Worm (Caenorhabditis elegans) whole organism, L3 larva: ENCODE data around the gene srt-17.

Experiments
- ZK546.5 ChIP-seq: sonication (generic microtip); optimal IDR thresholded peaks from 2 replicates; lab custom pipeline; 2017; ENCODE audit warnings: missing biosample characterization, missing genetic modification characterization
- aly-2 ChIP-seq: fragments of 150-350 bp; optimal IDR thresholded peaks from 2 replicates; lab custom pipeline; 2014; ENCODE audit warnings: missing biosample characterization, missing genetic modification characterization
- ama-1 ChIP-seq: fragments of 150-350 bp; optimal IDR thresholded peaks from 2 replicates; lab custom pipeline; 2018
- ceh-16 ChIP-seq: sonication (generic microtip); optimal IDR thresholded peaks from 2 replicates; lab custom pipeline; 2017; ENCODE audit warnings: missing biosample characterization, missing genetic modification characterization
- ceh-9 ChIP-seq: sonication (generic microtip); optimal IDR thresholded peaks from 2 replicates; lab custom pipeline; 2018; ENCODE audit warnings: missing biosample characterization, missing genetic modification characterization
- daf-12 ChIP-seq: fragments of 150-350 bp; optimal IDR thresholded peaks from 2 replicates; lab custom pipeline; 2014; ENCODE audit warnings: missing biosample characterization, missing genetic modification reagents, missing genetic modification characterization
- egl-27 ChIP-seq: sonication (generic microtip); optimal IDR thresholded peaks from 4 replicates; lab custom pipeline; 2017; ENCODE audit warnings: missing biosample characterization, missing genetic modification reagents, missing genetic modification characterization
- elt-1 ChIP-seq: fragments of 150-350 bp; optimal IDR thresholded peaks from 2 replicates; lab custom pipeline; 2014; ENCODE audit warnings: missing biosample characterization, missing genetic modification characterization
- elt-2 ChIP-seq: sonication (generic microtip); optimal IDR thresholded peaks from 2 replicates; lab custom pipeline; 2016; ENCODE audit warnings: missing genetic modification reagents, mild to moderate bottlenecking, missing genetic modification characterization, missing compliant biosample characterization
- elt-3 ChIP-seq, 3 experiments: fragments of 150-350 bp in 1 of 3; sonication (generic microtip) in 2 of 3; optimal IDR thresholded peaks; 2 replicates in 2 of 3; 4 replicates in 1 of 3; lab custom pipeline; 2014 to 2017; ENCODE audit warnings: missing biosample characterization in 3 of 3, missing genetic modification characterization in 3 of 3
- eor-1 ChIP-seq, 2 experiments: fragments of 150-350 bp; optimal IDR thresholded peaks; 2 replicates each; lab custom pipeline; 2014 to 2018; ENCODE audit warnings: missing biosample characterization in 2 of 2, missing genetic modification characterization in 2 of 2
- fkh-2 ChIP-seq: fragments of 150-350 bp; optimal IDR thresholded peaks from 2 replicates; lab custom pipeline; 2014; ENCODE audit warnings: missing biosample characterization, missing genetic modification reagents, missing genetic modification characterization
- hmg-11 ChIP-seq: sonication (generic microtip); optimal IDR thresholded peaks from 2 replicates; lab custom pipeline; 2016; ENCODE audit warnings: missing genetic modification characterization, missing compliant biosample characterization
- lin-15B ChIP-seq: fragments of 150-350 bp; optimal IDR thresholded peaks from 2 replicates; lab custom pipeline; 2014; ENCODE audit warnings: missing biosample characterization, missing genetic modification characterization
- lin-39 ChIP-seq: fragments of 150-350 bp; optimal IDR thresholded peaks from 2 replicates; lab custom pipeline; 2018; ENCODE audit warnings: missing biosample characterization, missing genetic modification reagents, missing genetic modification characterization
- lsy-12 ChIP-seq: sonication (generic microtip); optimal IDR thresholded peaks from 2 replicates; lab custom pipeline; 2016; ENCODE audit warnings: mild to moderate bottlenecking, missing genetic modification characterization, missing compliant biosample characterization
- mdl-1 ChIP-seq: fragments of 150-350 bp; optimal IDR thresholded peaks from 2 replicates; lab custom pipeline; 2014; ENCODE audit warnings: missing biosample characterization, missing genetic modification characterization
- mml-1 ChIP-seq: fragments of 150-350 bp; sonication (generic microtip); optimal IDR thresholded peaks from 3 replicates; lab custom pipeline; 2014; ENCODE audit warnings: missing biosample characterization, missing genetic modification characterization
- nfya-1 ChIP-seq: sonication (generic microtip); optimal IDR thresholded peaks from 2 replicates; lab custom pipeline; 2017; ENCODE audit warnings: missing genetic modification characterization, mild to moderate bottlenecking, missing compliant biosample characterization, antibody characterized with exemption, moderate library complexity; ENCODE audit not compliant: insufficient read depth
- nhr-11 ChIP-seq: fragments of 150-350 bp; optimal IDR thresholded peaks from 2 replicates; lab custom pipeline; 2014; ENCODE audit warnings: missing biosample characterization, missing genetic modification characterization
- nhr-12 ChIP-seq: fragments of 150-350 bp; optimal IDR thresholded peaks from 2 replicates; lab custom pipeline; 2014; ENCODE audit warnings: missing biosample characterization, missing genetic modification characterization
- nhr-23 ChIP-seq: fragments of 150-350 bp; optimal IDR thresholded peaks from 2 replicates; lab custom pipeline; 2014; ENCODE audit warnings: missing biosample characterization, missing genetic modification reagents, missing genetic modification characterization
- nhr-237 ChIP-seq: fragments of 150-350 bp; optimal IDR thresholded peaks from 2 replicates; lab custom pipeline; 2014; ENCODE audit warnings: missing biosample characterization, missing genetic modification characterization
- nhr-25 ChIP-seq: sonication (generic microtip); optimal IDR thresholded peaks from 2 replicates; lab custom pipeline; 2017; ENCODE audit warnings: missing biosample characterization, missing genetic modification characterization
- nhr-28 ChIP-seq: fragments of 150-350 bp; optimal IDR thresholded peaks from 2 replicates; lab custom pipeline; 2014; ENCODE audit warnings: missing biosample characterization, missing genetic modification characterization
- nhr-43 ChIP-seq: sonication (generic microtip); optimal IDR thresholded peaks from 2 replicates; lab custom pipeline; 2016; ENCODE audit warnings: mild to moderate bottlenecking, missing genetic modification characterization, missing compliant biosample characterization; ENCODE audit not compliant: poor library complexity, severe bottlenecking
- nhr-76 ChIP-seq: fragments of 150-350 bp; sonication (generic microtip); optimal IDR thresholded peaks from 5 replicates; lab custom pipeline; 2014; ENCODE audit warnings: missing biosample characterization, missing genetic modification characterization
- nhr-77 ChIP-seq: fragments of 150-350 bp; optimal IDR thresholded peaks from 2 replicates; lab custom pipeline; 2014; ENCODE audit warnings: missing biosample characterization, missing genetic modification characterization
- pha-4 ChIP-seq: fragments of 150-350 bp; optimal IDR thresholded peaks from 2 replicates; lab custom pipeline; 2014; ENCODE audit warnings: missing biosample characterization, missing genetic modification reagents, missing genetic modification characterization
- skn-1 ChIP-seq: fragments of 150-350 bp; optimal IDR thresholded peaks from 2 replicates; lab custom pipeline; 2014; ENCODE audit warnings: missing biosample characterization, missing genetic modification characterization
- snpc-4 ChIP-seq: fragments of 150-350 bp; optimal IDR thresholded peaks from 2 replicates; lab custom pipeline; 2014; ENCODE audit warnings: missing biosample characterization, missing genetic modification characterization
- unc-39 ChIP-seq: sonication (generic microtip); optimal IDR thresholded peaks from 4 replicates; lab custom pipeline; 2017; ENCODE audit warnings: missing biosample characterization, missing genetic modification characterization
- unc-62 ChIP-seq: fragments of 150-350 bp; sonication (generic microtip); optimal IDR thresholded peaks from 4 replicates; lab custom pipeline; 2014; ENCODE audit warnings: missing biosample characterization, missing genetic modification reagents, missing genetic modification characterization
- ztf-11 ChIP-seq: fragments of 150-350 bp; optimal IDR thresholded peaks from 2 replicates; lab custom pipeline; 2014; ENCODE audit warnings: missing biosample characterization, missing genetic modification characterization
- ztf-4 ChIP-seq: fragments of 150-350 bp; optimal IDR thresholded peaks from 2 replicates; lab custom pipeline; 2014; ENCODE audit warnings: missing biosample characterization, missing genetic modification characterization

srt-17 gene

DNA sequence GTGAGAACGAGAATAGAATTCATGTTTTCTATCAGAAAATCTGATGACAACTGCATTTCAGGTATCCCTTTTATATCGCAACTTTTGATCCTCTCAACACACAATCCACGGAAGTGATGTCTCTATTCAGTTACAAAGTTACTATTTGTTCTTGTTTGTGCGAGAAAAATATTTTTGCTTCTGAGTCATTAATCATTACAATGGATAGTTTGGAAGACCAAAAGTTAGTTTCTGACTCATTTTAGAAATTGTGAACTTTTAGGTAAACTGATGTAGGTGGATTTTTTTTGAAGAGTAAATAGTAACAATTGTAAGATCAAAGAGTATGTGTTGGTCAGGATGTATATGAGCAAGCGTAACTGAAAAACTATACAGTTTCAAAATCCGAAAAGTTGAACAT, 15.2 kb downstream of the srt-17 start, which contains the start of gene srlf-36:
Gene srlf-36 (minus strand): TSS at position 101 of the 400 bp plus-strand sequence.
- TF ChIP-seq ceh-16 (tag; lab: Kevin White, UChicago) (no peak), nhr-11 (tag; lab: Kevin White, UChicago) (no peak), ceh-9 (tag; lab: Kevin White, UChicago) (no peak), lin-15B (tag; lab: Kevin White, UChicago) (no peak), nhr-77 (tag; lab: Kevin White, UChicago) (no peak), lsy-12 (tag; lab: Kevin White, UChicago) (no peak), unc-62 (GFP tag; lab: Kevin White, UChicago) (no peak), mml-1 (tag; lab: Kevin White, UChicago) (no peak), elt-1 (no peak), hmg-11 (tag; lab: Kevin White, UChicago) (no peak), fkh-2 (tag; lab: Kevin White, UChicago) (no peak), elt-3 (tag; optimal IDR thresholded peaks at IDR 0.05; lab: Kevin White, UChicago) (no peak)

DNA sequence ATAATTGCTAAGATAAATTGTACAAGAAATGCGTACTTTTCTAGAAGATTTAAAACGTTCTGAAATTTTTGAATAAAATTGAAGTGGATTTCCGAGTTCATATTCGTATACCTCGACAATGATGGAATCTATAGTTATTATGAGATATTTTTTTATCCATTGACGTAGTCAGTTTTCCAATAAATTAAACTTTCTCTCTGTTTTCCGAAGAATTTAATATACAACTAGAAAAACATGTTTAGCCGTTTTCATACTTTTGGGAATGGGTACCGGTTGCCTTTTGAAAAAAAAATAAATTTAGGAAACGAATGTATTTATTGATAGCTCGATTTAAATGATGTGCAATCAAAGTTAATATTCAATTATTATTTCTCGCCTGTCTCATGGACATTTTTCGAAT, 16.0 kb downstream of the srt-17 start, which contains the start of gene srw-109:
Gene srw-109 (minus strand): TSS at position 101 of the 400 bp plus-strand sequence.
- no peak for TF ChIP-seq nfya-1 (tag; lab: Kevin White, UChicago)
- no peak for TF ChIP-seq ama-1 (lab: Kevin White, UChicago)
- TF ChIP-seq ceh-16 (tag; lab: Kevin White, UChicago), result no peak
- TF ChIP-seq aly-2, result no peak
- no peak for TF ChIP-seq nhr-11 (tag; lab: Kevin White, UChicago)
- no peak for TF ChIP-seq lsy-12 (tag; lab: Kevin White, UChicago)
- no peak for TF ChIP-seq skn-1
- TF ChIP-seq eor-1 (tag; optimal IDR thresholded peaks at IDR 0.05; lab: Kevin White, UChicago), result no peak
- TF ChIP-seq nhr-77 (tag; lab: Kevin White, UChicago), result no peak
- no peak for TF ChIP-seq ztf-11 (tag; lab: Kevin White, UChicago)
- no peak for TF ChIP-seq nhr-23 (tag; lab: Kevin White, UChicago)
- TF ChIP-seq nhr-28 (tag; lab: Kevin White, UChicago), result no peak
- TF ChIP-seq mml-1 (tag; lab: Kevin White, UChicago), result no peak
- no peak for TF ChIP-seq egl-27 (tag; lab: Kevin White, UChicago)
- no peak for TF ChIP-seq ZK546.5 (tag; lab: Kevin White, UChicago)
- TF ChIP-seq unc-39 (tag; lab: Kevin White, UChicago), result no peak
- TF ChIP-seq mdl-1, result no peak
- no peak for TF ChIP-seq daf-12
- no peak for TF ChIP-seq nhr-12

DNA sequence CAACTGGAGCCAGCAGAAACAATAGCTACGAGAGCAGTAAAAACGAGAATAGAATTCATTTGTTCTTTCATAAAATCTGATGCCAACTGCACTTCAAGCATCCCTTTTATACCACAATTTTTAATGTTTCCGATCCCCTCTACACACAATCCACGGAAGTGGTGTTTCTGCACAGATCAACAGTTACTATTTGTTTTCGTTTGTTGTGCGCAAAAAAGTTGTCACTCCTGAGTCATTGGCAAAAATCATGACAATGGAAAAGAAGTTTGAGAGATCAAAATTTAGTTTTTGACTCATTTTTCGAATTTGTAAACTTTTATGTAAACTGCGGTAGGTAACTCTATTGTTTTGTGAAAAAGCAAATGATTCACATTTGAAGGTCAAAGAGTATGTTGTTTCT, 20.7 kb downstream of the srt-17 start, which contains the start of gene srlf-37:
Gene srlf-37 (minus strand): TSS at position 101 of the 400 bp plus-strand sequence.
- TF ChIP-seq lin-39 (tag; lab: Kevin White, UChicago) (no peak), pha-4 (tag; lab: Kevin White, UChicago) (no peak), daf-12 (no peak), nhr-28 (tag; lab: Kevin White, UChicago) (no peak)

DNA sequence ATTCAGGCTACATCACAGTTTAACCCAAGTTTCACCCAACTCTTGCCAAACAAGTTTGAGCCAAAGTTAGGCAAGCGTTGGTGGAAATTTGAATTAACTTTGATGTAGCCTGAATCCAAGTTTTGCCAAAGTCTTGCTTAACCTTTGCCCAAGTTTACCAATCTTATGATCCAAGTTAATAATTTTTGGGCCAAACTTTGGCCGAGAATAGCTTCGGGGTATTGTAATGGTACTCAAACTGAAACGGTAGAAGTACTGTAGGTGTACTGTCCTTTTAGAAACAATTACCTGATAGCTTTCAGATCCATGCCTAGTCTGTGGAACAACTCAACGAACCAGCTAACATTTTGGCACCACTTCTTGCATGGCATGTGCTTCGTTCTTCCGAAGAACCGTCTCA, 24.6 kb downstream of the srt-17 start, which contains the start of gene nhr-251:
Gene nhr-251 (plus strand): TSS at position 301 of the 400 bp plus-strand sequence.
- TF ChIP-seq nhr-43 (tag; lab: Kevin White, UChicago) (no peak), aly-2 (no peak), snpc-4 (no peak), ztf-4 (no peak), ceh-9 (tag; lab: Kevin White, UChicago) (no peak), nhr-77 (tag; lab: Kevin White, UChicago) (no peak), nhr-12 (no peak), lsy-12 (tag; lab: Kevin White, UChicago) (no peak), fkh-2 (tag; lab: Kevin White, UChicago) (no peak), nhr-76 (tag; lab: Kevin White, UChicago) (no peak), skn-1 (no peak), nhr-25 (tag; lab: Kevin White, UChicago) (no peak), lin-15B (tag; lab: Kevin White, UChicago) (no peak), nhr-237 (tag; lab: Kevin White, UChicago) (no peak), ZK546.5 (tag; lab: Kevin White, UChicago) (no peak), elt-2 (tag; lab: Kevin White, UChicago) (no peak), elt-1 (no peak), unc-62 (GFP tag; lab: Kevin White, UChicago) (no peak)
